Worm (Caenorhabditis elegans) whole organism, mixed stage, embryonic: Measurements from ENCODE around the gene srx-6.

ENCODE experiments used
- blmp-1 ChIP-seq: fragments of 150-350 bp; optimal IDR thresholded peaks from 2 replicates; lab custom pipeline; 2014; ENCODE audit warnings: missing biosample characterization, missing genetic modification characterization
- ces-1 ChIP-seq: fragments of 150-350 bp; optimal IDR thresholded peaks from 2 replicates; lab custom pipeline; 2014; ENCODE audit warnings: missing biosample characterization, missing genetic modification reagents, missing genetic modification characterization
- elt-3 ChIP-seq: fragments of 150-350 bp; optimal IDR thresholded peaks from 2 replicates; lab custom pipeline; 2014; ENCODE audit warnings: missing biosample characterization, missing genetic modification characterization
- nhr-12 ChIP-seq: fragments of 150-350 bp; optimal IDR thresholded peaks from 2 replicates; lab custom pipeline; 2014; ENCODE audit warnings: missing biosample characterization, missing genetic modification characterization
- nhr-237 ChIP-seq: fragments of 150-350 bp; optimal IDR thresholded peaks from 2 replicates; lab custom pipeline; 2014; ENCODE audit warnings: missing biosample characterization, missing genetic modification characterization
- pha-4 ChIP-seq: fragments of 150-350 bp; optimal IDR thresholded peaks from 2 replicates; lab custom pipeline; 2018; ENCODE audit warnings: missing biosample characterization, missing genetic modification reagents, missing genetic modification characterization
- snpc-4 ChIP-seq: fragments of 150-350 bp; optimal IDR thresholded peaks from 2 replicates; lab custom pipeline; 2014; ENCODE audit warnings: missing biosample characterization, missing genetic modification characterization
- unc-39 ChIP-seq: fragments of 150-350 bp; optimal IDR thresholded peaks from 2 replicates; lab custom pipeline; 2014; ENCODE audit warnings: missing biosample characterization, missing genetic modification characterization
- unc-62 ChIP-seq: fragments of 150-350 bp; optimal IDR thresholded peaks from 2 replicates; lab custom pipeline; 2014; ENCODE audit warnings: missing biosample characterization, missing genetic modification reagents, missing genetic modification characterization

DNA sequence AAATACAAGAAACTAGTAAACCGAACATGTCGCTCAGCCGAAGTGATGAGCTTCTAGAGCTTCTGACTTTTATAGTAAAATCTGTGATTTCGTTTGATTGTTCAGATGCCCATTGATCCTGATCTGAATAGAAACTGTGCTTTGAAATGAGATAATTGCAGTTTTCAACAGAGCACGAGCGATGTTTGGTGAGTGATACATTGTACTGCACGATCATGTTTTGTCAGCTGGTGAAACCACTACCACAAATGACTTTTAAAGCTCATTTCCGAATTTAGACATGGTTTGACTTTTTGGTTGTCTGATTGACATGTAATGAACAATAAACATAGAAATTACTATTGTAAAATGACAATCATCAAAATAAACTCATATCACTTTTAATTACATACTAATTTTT lies 42.3 kb upstream of the srx-6 start, which contains the start of gene tag-293:
- TF ChIP-seq pha-4 (tag; lab: Kevin White, UChicago) (no peak), ces-1 (GFP tag; lab: Kevin White, UChicago) (no peak), unc-62 (no peak), elt-3 (tag; lab: Kevin White, UChicago) (no peak), blmp-1 (no peak), nhr-12 (tag; lab: Kevin White, UChicago) (no peak), unc-39 (tag; lab: Kevin White, UChicago) (no peak), snpc-4 (tag; lab: Kevin White, UChicago) (no peak), nhr-237 (tag; lab: Kevin White, UChicago) (no peak)
